Fruit fly (Drosophila melanogaster) whole organism, wandering third instar larva: Measurements from ENCODE around the gene Sfxn2.

Source experiments
- Abd-B ChIP-seq: fragments of >200 bp; optimal IDR thresholded peaks from 2 replicates; lab custom pipeline; 2017; ENCODE audit warnings: missing biosample characterization, missing genetic modification characterization
- CG32264 ChIP-seq: fragments of 200-800 bp; sonication (Bioruptor generic); optimal IDR thresholded peaks from 2 replicates; lab custom pipeline; 2016; ENCODE audit warnings: missing biosample characterization, missing genetic modification characterization
- CG9705 ChIP-seq: fragments of 200-800 bp; sonication (Bioruptor generic); optimal IDR thresholded peaks from 2 replicates; lab custom pipeline; 2018; ENCODE audit warnings: missing biosample characterization, mild to moderate bottlenecking, missing genetic modification characterization
- CrebA ChIP-seq: fragments of 200-800 bp; sonication (Bioruptor generic); optimal IDR thresholded peaks from 2 replicates; lab custom pipeline; 2016; ENCODE audit warnings: missing biosample characterization, mild to moderate bottlenecking, missing genetic modification characterization, borderline replicate concordance
- Dfd ChIP-seq: fragments of >200 bp; optimal IDR thresholded peaks from 2 replicates; lab custom pipeline; 2017; ENCODE audit warnings: missing biosample characterization, missing genetic modification characterization
- Dif ChIP-seq: fragments of 200-275, 200-300 bp; sonication (Bioruptor generic); optimal IDR thresholded peaks from 2 replicates; lab custom pipeline; 2018; ENCODE audit warnings: missing biosample characterization, missing genetic modification characterization; ENCODE audit not compliant: partially characterized antibody
- GATAd ChIP-seq: sonication (Bioruptor generic); optimal IDR thresholded peaks from 2 replicates; lab custom pipeline; 2016; ENCODE audit warnings: missing biosample characterization, missing genetic modification characterization
- HLH106 ChIP-seq: fragments of 200-800 bp; optimal IDR thresholded peaks from 3 replicates; lab custom pipeline; 2019; ENCODE audit warnings: missing biosample characterization, mild to moderate bottlenecking, missing genetic modification characterization, moderate library complexity
- Hnf4 ChIP-seq: fragments of 200-800 bp; sonication (Bioruptor generic); optimal IDR thresholded peaks from 2 replicates; lab custom pipeline; 2016; ENCODE audit warnings: missing biosample characterization, mild to moderate bottlenecking, missing genetic modification characterization
- Hr78 ChIP-seq: fragments of >200 bp; optimal IDR thresholded peaks from 2 replicates; lab custom pipeline; 2017; ENCODE audit warnings: missing biosample characterization, missing genetic modification characterization
- Hr83 ChIP-seq: fragments of 200-300 bp; sonication (Bioruptor generic); optimal IDR thresholded peaks from 2 replicates; lab custom pipeline; 2016; ENCODE audit warnings: missing biosample characterization, mild to moderate bottlenecking, missing genetic modification characterization, moderate library complexity; ENCODE audit not compliant: poor library complexity, severe bottlenecking
- Jra ChIP-seq: sonication (Bioruptor generic); optimal IDR thresholded peaks from 2 replicates; lab custom pipeline; 2016; ENCODE audit warnings: missing biosample characterization, missing genetic modification characterization
- Mio ChIP-seq: sonication (Bioruptor generic); optimal IDR thresholded peaks from 2 replicates; lab custom pipeline; 2016; ENCODE audit warnings: missing biosample characterization, missing genetic modification characterization
- Myc ChIP-seq: fragments of >200 bp; optimal IDR thresholded peaks from 2 replicates; lab custom pipeline; 2017
- N ChIP-seq: fragments of >200 bp; optimal IDR thresholded peaks from 2 replicates; lab custom pipeline; 2018; ENCODE audit warnings: missing biosample characterization, missing external identifiers, missing genetic modification characterization
- OdsH ChIP-seq: fragments of 200-800 bp; sonication (Bioruptor generic); optimal IDR thresholded peaks from 2 replicates; lab custom pipeline; 2016; ENCODE audit warnings: missing biosample characterization, mild to moderate bottlenecking, missing genetic modification characterization
- Rel ChIP-seq, 2 experiments: fragments of 200-800 bp; sonication (Bioruptor generic) in 1 of 2; optimal IDR thresholded peaks; 2 replicates in 1 of 2; 3 replicates in 1 of 2; lab custom pipeline; 2016 to 2019; ENCODE audit warnings: mild to moderate bottlenecking in 2 of 2, missing biosample characterization in 2 of 2, missing genetic modification characterization in 2 of 2, moderate library complexity in 1 of 2
- Sp1 ChIP-seq: fragments of 200-800 bp; sonication (Bioruptor generic); optimal IDR thresholded peaks from 3 replicates; lab custom pipeline; 2019; ENCODE audit warnings: missing biosample characterization, mild to moderate bottlenecking, missing genetic modification characterization, moderate library complexity
- Vsx2 ChIP-seq: fragments of 200-300, 225-300 bp; sonication (Bioruptor generic); optimal IDR thresholded peaks from 2 replicates; lab custom pipeline; 2018; ENCODE audit warnings: missing biosample characterization, missing genetic modification characterization; ENCODE audit not compliant: partially characterized antibody
- br ChIP-seq: fragments of 200-800 bp; sonication (Bioruptor generic); optimal IDR thresholded peaks from 2 replicates; lab custom pipeline; 2016; ENCODE audit warnings: missing biosample characterization, missing genetic modification characterization
- brk ChIP-seq: fragments of 200-800 bp; sonication (Bioruptor generic); optimal IDR thresholded peaks from 2 replicates; lab custom pipeline; 2016; ENCODE audit warnings: missing biosample characterization, mild to moderate bottlenecking, missing genetic modification characterization
- dl ChIP-seq, 2 experiments: fragments of 175-275, 200-275 bp in 1 of 2; fragments of 200-275 bp in 1 of 2; sonication (Bioruptor generic); optimal IDR thresholded peaks; lab custom pipeline; 2018; ENCODE audit warnings: mild to moderate bottlenecking in 2 of 2, missing biosample characterization in 2 of 2, missing genetic modification characterization in 2 of 2, moderate library complexity in 2 of 2; ENCODE audit not compliant: partially characterized antibody in 2 of 2, insufficient read depth in 1 of 2
- dmrt93B ChIP-seq: fragments of 200-800 bp; sonication (Bioruptor generic); optimal IDR thresholded peaks from 2 replicates; lab custom pipeline; 2018; ENCODE audit warnings: missing biosample characterization, mild to moderate bottlenecking, missing genetic modification characterization
- dsf ChIP-seq: sonication (Bioruptor generic); optimal IDR thresholded peaks from 2 replicates; lab custom pipeline; 2016; ENCODE audit warnings: missing biosample characterization, missing genetic modification characterization, borderline replicate concordance
- ey ChIP-seq: fragments of 200-800 bp; sonication (Bioruptor generic); optimal IDR thresholded peaks from 2 replicates; lab custom pipeline; 2016; ENCODE audit warnings: missing biosample characterization, missing genetic modification characterization
- foxo ChIP-seq, 2 experiments: fragments of 200-800 bp; sonication (Bioruptor generic); optimal IDR thresholded peaks; 2 replicates in 1 of 2; 3 replicates in 1 of 2; lab custom pipeline; 2016 to 2017; ENCODE audit warnings: missing biosample characterization in 2 of 2, missing genetic modification characterization in 2 of 2
- fru ChIP-seq: fragments of 200-800 bp; sonication (Bioruptor generic); optimal IDR thresholded peaks from 3 replicates; lab custom pipeline; 2016; ENCODE audit warnings: missing biosample characterization, mild to moderate bottlenecking, missing genetic modification characterization
- h ChIP-seq: fragments of 200-800 bp; sonication (Bioruptor generic); optimal IDR thresholded peaks from 3 replicates; lab custom pipeline; 2016; ENCODE audit warnings: missing biosample characterization, mild to moderate bottlenecking, missing genetic modification characterization
- jim ChIP-seq: fragments of 175-275, 200-325 bp; sonication (Bioruptor generic); optimal IDR thresholded peaks from 2 replicates; lab custom pipeline; 2016; ENCODE audit warnings: missing biosample characterization, mild to moderate bottlenecking, missing genetic modification characterization
- lola ChIP-seq: fragments of >200 bp; optimal IDR thresholded peaks from 2 replicates; lab custom pipeline; 2017; ENCODE audit warnings: missing biosample characterization, missing genetic modification characterization
- pan ChIP-seq: fragments of >200 bp; optimal IDR thresholded peaks from 2 replicates; lab custom pipeline; 2017
- psq ChIP-seq: fragments of 200-800 bp; sonication (Bioruptor generic); optimal IDR thresholded peaks from 3 replicates; lab custom pipeline; 2017; ENCODE audit warnings: missing biosample characterization, mild to moderate bottlenecking, missing genetic modification characterization, moderate library complexity
- rgr ChIP-seq: fragments of 200-800 bp; sonication (Bioruptor generic); optimal IDR thresholded peaks from 3 replicates; lab custom pipeline; 2016; ENCODE audit warnings: missing biosample characterization, mild to moderate bottlenecking, missing genetic modification characterization
- sage ChIP-seq: fragments of 200-800 bp; sonication (Bioruptor generic); optimal IDR thresholded peaks from 2 replicates; lab custom pipeline; 2016; ENCODE audit warnings: missing biosample characterization, mild to moderate bottlenecking, missing genetic modification characterization
- sv ChIP-seq: fragments of 200-800 bp; sonication (Bioruptor generic); optimal IDR thresholded peaks from 3 replicates; lab custom pipeline; 2016; ENCODE audit warnings: missing biosample characterization, missing genetic modification characterization
- tai ChIP-seq: sonication (Bioruptor generic); optimal IDR thresholded peaks from 2 replicates; lab custom pipeline; 2016; ENCODE audit warnings: missing biosample characterization, missing genetic modification characterization
- usp ChIP-seq: fragments of >200 bp; optimal IDR thresholded peaks from 2 replicates; lab custom pipeline; 2017; ENCODE audit warnings: missing biosample characterization, missing genetic modification characterization
- woc ChIP-seq: sonication (Bioruptor generic); optimal IDR thresholded peaks from 2 replicates; lab custom pipeline; 2016; ENCODE audit warnings: missing biosample characterization, mild to moderate bottlenecking, missing genetic modification characterization

The Sfxn2 gene

DNA sequence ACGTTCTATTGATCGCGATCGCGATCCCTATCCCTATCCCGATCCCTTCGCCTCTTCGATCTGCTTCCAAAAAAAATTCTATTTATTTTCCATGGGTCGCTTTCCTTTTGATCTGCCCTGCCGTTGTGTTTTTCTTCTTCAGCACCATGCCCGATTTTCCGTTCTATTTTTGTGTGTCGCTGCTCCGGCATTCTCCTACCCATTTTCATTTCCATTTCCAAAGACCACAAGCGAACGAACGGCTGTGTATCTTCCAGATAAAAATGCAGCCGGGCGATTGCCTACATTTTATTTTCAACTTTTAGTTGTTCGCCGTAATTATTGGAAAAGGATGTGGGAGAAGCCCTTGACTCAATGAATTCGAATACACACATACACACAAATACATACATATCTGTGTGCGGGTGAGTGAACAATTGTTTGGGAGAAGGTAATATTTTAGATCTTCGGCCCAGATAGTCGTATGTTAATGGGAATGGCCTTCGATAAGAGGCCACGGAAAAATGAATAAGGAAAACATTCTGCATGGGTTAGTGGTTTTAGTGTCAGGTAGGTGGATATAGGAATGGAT, 19.4 kb upstream of the Sfxn2 start:
- TF ChIP-seq ey (GFP tag; lab: Kevin White, UChicago) (no peak), Hnf4 (GFP tag; lab: Kevin White, UChicago) (no peak), Dfd (GFP tag; lab: Kevin White, UChicago) (no peak), GATAd (GFP tag; lab: Kevin White, UChicago) (no peak), rgr (GFP tag; lab: Kevin White, UChicago) (no peak), Rel (GFP tag; optimal IDR thresholded peaks at IDR 0.05; lab: Kevin White, UChicago) (no peak), Rel (tag; optimal IDR thresholded peaks at IDR 0.05; lab: Kevin White, UChicago) (no peak), Hr78 (GFP tag; lab: Kevin White, UChicago) (no peak), woc (no peak)

- TF ChIP-seq GATAd (GFP tag; lab: Kevin White, UChicago) (no peak), CG9705 (GFP tag; lab: Kevin White, UChicago) (peak; percentile 2)
Observed at dm6 chr3L:19044589-19045298, 18.2 kb upstream of the Sfxn2 start.

dm6 chr3L:19045299-19046025, 17.5 kb upstream of the Sfxn2 start, which contains the start of gene nkd:
nkd (minus strand) TSS chr3L:19045449.
- peak; percentile 82 for TF ChIP-seq psq (GFP tag; lab: Kevin White, UChicago)
- no peak for TF ChIP-seq N
- TF ChIP-seq Abd-B (GFP tag; lab: Kevin White, UChicago), result no peak
- TF ChIP-seq GATAd (GFP tag; lab: Kevin White, UChicago), result no peak
- no peak for TF ChIP-seq Hr78 (GFP tag; lab: Kevin White, UChicago)
- no peak for TF ChIP-seq Mio (GFP tag; lab: Kevin White, UChicago)
- peak; percentile 66 to 75 for TF ChIP-seq dl (GFP tag; optimal IDR thresholded peaks at IDR 0.05; lab: Kevin White, UChicago; ENCODE audit: insufficient read depth in 1 of 2, partially characterized antibody in 2 of 2)
- peak; percentile 61 for TF ChIP-seq sv (GFP tag; lab: Kevin White, UChicago)
- TF ChIP-seq rgr (GFP tag; lab: Kevin White, UChicago), result peak; percentile 88
- TF ChIP-seq Vsx2 (GFP tag; lab: Kevin White, UChicago), result no peak
- peak in 1 of 2 experiments; percentile 84 for TF ChIP-seq foxo (GFP tag; optimal IDR thresholded peaks at IDR 0.05; lab: Kevin White, UChicago)
- TF ChIP-seq Rel (GFP tag; optimal IDR thresholded peaks at IDR 0.05; lab: Kevin White, UChicago), result peak; percentile 57
- TF ChIP-seq Rel (tag; optimal IDR thresholded peaks at IDR 0.05; lab: Kevin White, UChicago), result no peak
- TF ChIP-seq woc, result peak; percentile 67
- peak; percentile 77 for TF ChIP-seq OdsH (GFP tag; lab: Kevin White, UChicago)
- TF ChIP-seq CG32264 (GFP tag; lab: Kevin White, UChicago), result peak; percentile 5
- TF ChIP-seq Sp1, result peak; percentile 88
- peak; percentile 72 for TF ChIP-seq h (GFP tag; lab: Kevin White, UChicago)
- TF ChIP-seq ey (GFP tag; lab: Kevin White, UChicago), result peak; percentile 65
- peak; percentile 70 for TF ChIP-seq Hr83 (GFP tag; lab: Kevin White, UChicago)
- TF ChIP-seq sage (GFP tag; lab: Kevin White, UChicago), result peak; percentile 54
- TF ChIP-seq usp, result no peak
- TF ChIP-seq lola (GFP tag; lab: Kevin White, UChicago), result no peak
- peak; percentile 79 for TF ChIP-seq Dif (GFP tag; lab: Kevin White, UChicago)
- TF ChIP-seq CG9705 (GFP tag; lab: Kevin White, UChicago), result peak; percentile 41
- peak; percentile 79 for TF ChIP-seq HLH106 (tag; lab: Kevin White, UChicago)
- TF ChIP-seq Hnf4 (GFP tag; lab: Kevin White, UChicago), result peak; percentile 85
- TF ChIP-seq pan (lab: Kevin White, UChicago), result peak; percentile 68
- peak; percentile 1 for TF ChIP-seq CrebA
- peak; percentile 63 for TF ChIP-seq jim (GFP tag; lab: Kevin White, UChicago)
- peak; percentile 32 for TF ChIP-seq Jra (GFP tag; lab: Kevin White, UChicago)
- peak; percentile 67 for TF ChIP-seq tai
- no peak for TF ChIP-seq Dfd (GFP tag; lab: Kevin White, UChicago)
- TF ChIP-seq br (GFP tag; lab: Kevin White, UChicago), result peak; percentile 57
- peak; percentile 29 for TF ChIP-seq Myc
- peak; percentile 16 for TF ChIP-seq dmrt93B (GFP tag; lab: Kevin White, UChicago)
- peak; percentile 4 for TF ChIP-seq dsf (GFP tag; lab: Kevin White, UChicago)
- peak; percentile 69 for TF ChIP-seq fru
- peak; percentile 76 for TF ChIP-seq brk (GFP tag; lab: Kevin White, UChicago)
- TF ChIP-seq, all 38 proteins: peak for 29
